Fruit fly (Drosophila melanogaster) whole organism, embryonic: ENCODE measurements around the gene Atac2.

Source experiments
- ATbp ChIP-seq: fragments of 200-800 bp; sonication (Bioruptor generic); optimal IDR thresholded peaks from 2 replicates; lab custom pipeline; 2017; ENCODE audit warnings: missing biosample characterization, mild to moderate bottlenecking, missing genetic modification characterization, missing genetic modification reagents
- Ada2b ChIP-seq: fragments of 200-800 bp; sonication (Bioruptor generic); IDR thresholded peaks from 2 replicates; pipeline ENCODE4 v1.3.6; 2022; ENCODE audit warnings: missing biosample characterization, missing genetic modification characterization
- Asciz ChIP-seq: fragments of 200-800 bp; sonication (Bioruptor generic); optimal IDR thresholded peaks from 2 replicates; lab custom pipeline; 2017; ENCODE audit warnings: missing biosample characterization, mild to moderate bottlenecking, missing genetic modification characterization, missing genetic modification reagents
- Blimp-1 ChIP-seq: fragments of 200-800 bp; sonication (Bioruptor generic); optimal IDR thresholded peaks from 3 replicates; lab custom pipeline; 2018; ENCODE audit warnings: missing biosample characterization, missing genetic modification characterization, mild to moderate bottlenecking, moderate library complexity, missing genetic modification reagents
- CG11696 ChIP-seq: fragments of 200-800 bp; sonication (Bioruptor generic); IDR thresholded peaks from 2 replicates; pipeline ENCODE4 v1.3.6; 2022; ENCODE audit warnings: missing biosample characterization, missing genetic modification characterization
- CG13296 ChIP-seq: fragments of 200-800 bp; sonication (Bioruptor generic); optimal IDR thresholded peaks from 3 replicates; lab custom pipeline; 2018; ENCODE audit warnings: missing biosample characterization, mild to moderate bottlenecking, missing genetic modification characterization
- CG13424 ChIP-seq: fragments of 200-800 bp; sonication (Bioruptor generic); optimal IDR thresholded peaks from 2 replicates; lab custom pipeline; 2019; ENCODE audit warnings: missing biosample characterization, mild to moderate bottlenecking, missing genetic modification characterization, moderate library complexity
- CG17361 ChIP-seq: fragments of 200-800 bp; sonication (Bioruptor generic); IDR thresholded peaks from 3 replicates; pipeline ENCODE4 v1.3.6; 2022; ENCODE audit warnings: missing biosample characterization, missing genetic modification characterization
- CG18262 ChIP-seq: fragments of 200-800 bp; optimal IDR thresholded peaks from 3 replicates; lab custom pipeline; 2019; ENCODE audit warnings: missing biosample characterization, mild to moderate bottlenecking, missing genetic modification characterization, moderate library complexity
- CG2120 ChIP-seq: fragments of 200-800 bp; sonication (Bioruptor generic); optimal IDR thresholded peaks from 3 replicates; lab custom pipeline; 2016; ENCODE audit warnings: missing biosample characterization, missing genetic modification characterization
- CG2129 ChIP-seq: fragments of 200-800 bp; sonication (Bioruptor generic); IDR thresholded peaks from 2 replicates; pipeline ENCODE4 v1.3.6; 2022; ENCODE audit warnings: missing biosample characterization, missing genetic modification characterization; ENCODE audit not compliant: partially characterized antibody
- CG2712 ChIP-seq: fragments of 200-800 bp; optimal IDR thresholded peaks from 3 replicates; lab custom pipeline; 2019; ENCODE audit warnings: missing biosample characterization, mild to moderate bottlenecking, missing genetic modification characterization, moderate library complexity
- CG30403 ChIP-seq: fragments of 200-800 bp; sonication (Bioruptor generic); optimal IDR thresholded peaks from 3 replicates; lab custom pipeline; 2016; ENCODE audit warnings: missing biosample characterization, missing genetic modification characterization
- CG31224 ChIP-seq: fragments of 200-800 bp; sonication (Bioruptor generic); IDR thresholded peaks from 2 replicates; pipeline ENCODE4 v1.3.6; 2022; ENCODE audit warnings: missing biosample characterization, missing genetic modification characterization
- CG32772 ChIP-seq: fragments of 200-800 bp; sonication (Bioruptor generic); IDR thresholded peaks from 2 replicates; pipeline ENCODE4 v1.3.6; 2022; ENCODE audit warnings: missing biosample characterization, missing genetic modification characterization
- CG3281 ChIP-seq: fragments of 200-800 bp; sonication (Bioruptor generic); optimal IDR thresholded peaks from 3 replicates; lab custom pipeline; 2017; ENCODE audit warnings: missing biosample characterization, mild to moderate bottlenecking, missing genetic modification characterization
- CG34376 ChIP-seq: fragments of 200-800 bp; sonication (Bioruptor generic); optimal IDR thresholded peaks from 2 replicates; lab custom pipeline; 2018; ENCODE audit warnings: missing biosample characterization, mild to moderate bottlenecking, missing genetic modification characterization
- CG6813 ChIP-seq: fragments of 200-800 bp; sonication (Bioruptor generic); optimal IDR thresholded peaks from 2 replicates; lab custom pipeline; 2017; ENCODE audit warnings: missing biosample characterization, missing genetic modification characterization, mild to moderate bottlenecking, moderate library complexity, missing genetic modification reagents
- CG7556 ChIP-seq: fragments of 200-800 bp; sonication (Bioruptor generic); optimal IDR thresholded peaks from 2 replicates; lab custom pipeline; 2017; ENCODE audit warnings: missing biosample characterization, mild to moderate bottlenecking, missing genetic modification characterization
- CG8924 ChIP-seq: fragments of 200-800 bp; optimal IDR thresholded peaks from 3 replicates; lab custom pipeline; 2019; ENCODE audit warnings: missing biosample characterization, mild to moderate bottlenecking, missing genetic modification characterization, moderate library complexity
- Dp ChIP-seq: fragments of 200-800 bp; sonication (Bioruptor generic); optimal IDR thresholded peaks from 2 replicates; lab custom pipeline; 2018; ENCODE audit warnings: missing biosample characterization, mild to moderate bottlenecking, missing genetic modification characterization, moderate library complexity
- Dref ChIP-seq: fragments of 200-800 bp; sonication (Bioruptor generic); IDR thresholded peaks from 2 replicates; pipeline ENCODE4 v1.3.6; 2022; ENCODE audit warnings: missing biosample characterization, missing genetic modification characterization
- Ets65A ChIP-seq: fragments of 200-800 bp; sonication (Bioruptor generic); peaks from one replicate; lab custom pipeline; 2016; ENCODE audit warnings: missing biosample characterization, missing genetic modification characterization
- Fer2 ChIP-seq: fragments of 200-800 bp; sonication (Bioruptor generic); optimal IDR thresholded peaks from 2 replicates; lab custom pipeline; 2018; ENCODE audit warnings: missing biosample characterization, mild to moderate bottlenecking, missing genetic modification characterization, moderate library complexity
- Gug ChIP-seq: fragments of 200-800 bp; sonication (Bioruptor generic); IDR thresholded peaks from 4 replicates; pipeline ENCODE4 v1.3.6; 2022; ENCODE audit warnings: missing biosample characterization, missing genetic modification characterization
- H15 ChIP-seq: fragments of 200-800 bp; sonication (Bioruptor generic); IDR thresholded peaks from 3 replicates; pipeline ENCODE4 v1.3.6; 2022; ENCODE audit warnings: missing biosample characterization, missing genetic modification characterization
- Hr3 ChIP-seq: fragments of 200-800 bp; sonication (Bioruptor generic); optimal IDR thresholded peaks from 3 replicates; lab custom pipeline; 2016; ENCODE audit warnings: missing biosample characterization, missing genetic modification characterization
- Kr ChIP-seq: fragments of 200-800 bp; sonication (Bioruptor generic); optimal IDR thresholded peaks from 2 replicates; lab custom pipeline; 2017; ENCODE audit warnings: missing biosample characterization, mild to moderate bottlenecking, missing genetic modification characterization
- Med ChIP-seq: fragments of 200-800 bp; sonication (Bioruptor generic); peaks from one replicate; lab custom pipeline; 2016; ENCODE audit warnings: missing biosample characterization, missing genetic modification characterization, mild to moderate bottlenecking, inconsistent platforms, moderate library complexity
- Rx ChIP-seq: fragments of 200-800 bp; sonication (Bioruptor generic); IDR thresholded peaks from 2 replicates; pipeline ENCODE4 v1.3.6; 2022; ENCODE audit warnings: missing biosample characterization, missing genetic modification characterization
- Sox100B ChIP-seq: fragments of 200-800 bp; sonication (Bioruptor generic); optimal IDR thresholded peaks from 3 replicates; lab custom pipeline; 2018; ENCODE audit warnings: missing biosample characterization, mild to moderate bottlenecking, missing genetic modification characterization
- Trl ChIP-seq, 3 experiments: fragments of >200 bp in 2 of 3; fragments of 200-800 bp in 1 of 3; sonication (Bioruptor generic) in 1 of 3; optimal IDR thresholded peaks; 2 replicates in 1 of 3; 3 replicates in 2 of 3; lab custom pipeline; 2016 to 2017; ENCODE audit warnings: missing biosample characterization in 1 of 3, missing genetic modification characterization in 1 of 3
- al ChIP-seq: fragments of 200-800 bp; sonication (Bioruptor generic); IDR thresholded peaks from 2 replicates; pipeline ENCODE4 v1.3.6; 2022; ENCODE audit warnings: missing biosample characterization, missing genetic modification characterization
- ap ChIP-seq: fragments of 200-800 bp; sonication (Bioruptor generic); IDR thresholded peaks from 2 replicates; pipeline ENCODE4 v1.3.6; 2022; ENCODE audit warnings: missing biosample characterization, missing genetic modification characterization
- cato ChIP-seq: fragments of 200-800 bp; sonication (Bioruptor generic); optimal IDR thresholded peaks from 2 replicates; lab custom pipeline; 2016; ENCODE audit warnings: missing biosample characterization, missing genetic modification characterization, borderline replicate concordance
- caup ChIP-seq: fragments of 200-800 bp; sonication (Bioruptor generic); optimal IDR thresholded peaks from 3 replicates; lab custom pipeline; 2017; ENCODE audit warnings: missing biosample characterization, mild to moderate bottlenecking, missing genetic modification characterization, moderate library complexity; ENCODE audit not compliant: severe bottlenecking
- crp ChIP-seq, 2 experiments: fragments of 200-800 bp; sonication (Bioruptor generic); optimal IDR thresholded peaks; 2 replicates in 1 of 2; 3 replicates in 1 of 2; lab custom pipeline; 2017; ENCODE audit warnings: missing biosample characterization in 2 of 2, missing genetic modification characterization in 2 of 2, mild to moderate bottlenecking in 1 of 2, moderate library complexity in 1 of 2
- ewg ChIP-seq: fragments of 200-800 bp; sonication (Bioruptor generic); optimal IDR thresholded peaks from 3 replicates; lab custom pipeline; 2017; ENCODE audit warnings: mild to moderate bottlenecking, missing biosample characterization, missing genetic modification reagents, missing genetic modification characterization
- fd96Cb ChIP-seq: fragments of 200-800 bp; sonication (Bioruptor generic); optimal IDR thresholded peaks from 2 replicates; lab custom pipeline; 2018; ENCODE audit warnings: missing biosample characterization, mild to moderate bottlenecking, missing genetic modification characterization, moderate library complexity
- gem ChIP-seq: fragments of 200-800 bp; sonication (Bioruptor generic); optimal IDR thresholded peaks from 2 replicates; lab custom pipeline; 2019; ENCODE audit warnings: missing biosample characterization, mild to moderate bottlenecking, missing genetic modification characterization, moderate library complexity
- grau ChIP-seq: fragments of 200-800 bp; optimal IDR thresholded peaks from 3 replicates; lab custom pipeline; 2019; ENCODE audit warnings: missing biosample characterization, mild to moderate bottlenecking, missing genetic modification characterization, moderate library complexity
- odd ChIP-seq: fragments of 200-800 bp; sonication (Bioruptor generic); optimal IDR thresholded peaks from 2 replicates; lab custom pipeline; 2017; ENCODE audit warnings: missing biosample characterization, mild to moderate bottlenecking, missing genetic modification characterization
- phol ChIP-seq: fragments of 200-800 bp; sonication (Bioruptor generic); optimal IDR thresholded peaks from 3 replicates; lab custom pipeline; 2018; ENCODE audit warnings: missing biosample characterization, mild to moderate bottlenecking, missing genetic modification characterization, moderate library complexity
- psq ChIP-seq: fragments of 200-800 bp; sonication (Bioruptor generic); optimal IDR thresholded peaks from 2 replicates; lab custom pipeline; 2017; ENCODE audit warnings: missing biosample characterization, missing genetic modification characterization
- pum ChIP-seq: fragments of 200-800 bp; sonication (Bioruptor generic); optimal IDR thresholded peaks from 2 replicates; lab custom pipeline; 2016; ENCODE audit warnings: missing biosample characterization, missing genetic modification characterization
- row ChIP-seq: fragments of 200-800 bp; sonication (Bioruptor generic); IDR thresholded peaks from 3 replicates; pipeline ENCODE4 v1.3.6; 2022; ENCODE audit warnings: missing biosample characterization, missing genetic modification characterization
- sens ChIP-seq: fragments of 200-800 bp; sonication (Bioruptor generic); peaks from one replicate; lab custom pipeline; 2016; ENCODE audit warnings: missing biosample characterization, missing genetic modification characterization
- slbo ChIP-seq: fragments of 200-800 bp; sonication (Bioruptor generic); IDR thresholded peaks from 2 replicates; pipeline ENCODE4 v1.3.6; 2022; ENCODE audit warnings: missing biosample characterization, missing genetic modification characterization
- tap ChIP-seq: fragments of 200-800 bp; optimal IDR thresholded peaks from 3 replicates; lab custom pipeline; 2019; ENCODE audit warnings: missing biosample characterization, mild to moderate bottlenecking, missing genetic modification characterization, moderate library complexity
- toy ChIP-seq: fragments of 200-800 bp; sonication (Bioruptor generic); IDR thresholded peaks from 2 replicates; pipeline ENCODE4 v1.3.6; 2022; ENCODE audit warnings: missing biosample characterization, missing genetic modification characterization

Gene Atac2

dm6 chr2L:18658108-18658507, 46.1 kb upstream of the Atac2 start (continued):
- no peak for TF ChIP-seq Kr (GFP tag; lab: Kevin White, UChicago)
- TF ChIP-seq ATbp (GFP tag; lab: Kevin White, UChicago) = no peak
- peak; percentile 36 for TF ChIP-seq Blimp-1
- TF ChIP-seq CG18262 (tag; lab: Kevin White, UChicago) = peak; percentile 26
- TF ChIP-seq pum (GFP tag; lab: Kevin White, UChicago) = no peak
- peak; percentile 13 for TF ChIP-seq CG13424
- no peak for TF ChIP-seq Rx
- TF ChIP-seq CG7556 = peak; percentile 52
- peak; percentile 41; the same call in 1 of the 2 replicates for TF ChIP-seq slbo (GFP tag; lab: Robert Waterston, UW)
- no peak for TF ChIP-seq toy (GFP tag; lab: Robert Waterston, UW)
- no peak for TF ChIP-seq Hr3 (GFP tag; lab: Kevin White, UChicago)
- peak; percentile 31 for TF ChIP-seq CG13296 (GFP tag; lab: Kevin White, UChicago)
- peak; percentile 28 for TF ChIP-seq Med (GFP tag; lab: Kevin White, UChicago)
- peak; percentile 1 for TF ChIP-seq phol (tag; lab: Kevin White, UChicago)
- no peak for TF ChIP-seq Dref (GFP tag; lab: Robert Waterston, UW)
- TF ChIP-seq gem = peak; percentile 35
- TF ChIP-seq Ets65A (GFP tag; lab: Kevin White, UChicago) = no peak
- no peak for TF ChIP-seq tap
- no peak for TF ChIP-seq crp (GFP tag; optimal IDR thresholded peaks at IDR 0.05; lab: Kevin White, UChicago)
- TF ChIP-seq caup (GFP tag; lab: Kevin White, UChicago) = peak; percentile 18
- TF ChIP-seq CG3281 = peak; percentile 55
- no peak for TF ChIP-seq CG34376 (GFP tag; lab: Kevin White, UChicago)
- TF ChIP-seq ap (GFP tag; lab: Robert Waterston, UW) = no peak
- TF ChIP-seq CG11696 (GFP tag; lab: Robert Waterston, UW) = 0 out of 2 replicates have a peak, but pooled peaks have one; percentile 18
- TF ChIP-seq CG6813 (GFP tag; lab: Kevin White, UChicago) = peak; percentile 28
- peak; percentile 28 for TF ChIP-seq CG2120
- no peak for TF ChIP-seq Trl (optimal IDR thresholded peaks at IDR 0.05; lab: Kevin White, UChicago)
- no peak for TF ChIP-seq Trl (GFP tag; optimal IDR thresholded peaks at IDR 0.05; lab: Kevin White, UChicago)
- peak; percentile 25 for TF ChIP-seq CG2712 (tag; lab: Kevin White, UChicago)
- TF ChIP-seq odd (GFP tag; lab: Kevin White, UChicago) = no peak
- TF ChIP-seq grau (tag; lab: Kevin White, UChicago) = peak; percentile 35
- no peak for TF ChIP-seq Dp (GFP tag; lab: Kevin White, UChicago)
- TF ChIP-seq fd96Cb = peak; percentile 21
- TF ChIP-seq CG32772 (GFP tag; lab: Robert Waterston, UW) = 0 out of 2 replicates have a peak, but pooled peaks have one; percentile 7
- TF ChIP-seq ewg (GFP tag; lab: Kevin White, UChicago) = no peak
- no peak for TF ChIP-seq cato (GFP tag; lab: Kevin White, UChicago)
- TF ChIP-seq sens (GFP tag; lab: Kevin White, UChicago) = peak; percentile 54
- TF ChIP-seq CG30403 (GFP tag; lab: Kevin White, UChicago) = peak; percentile 34
- TF ChIP-seq Sox100B (GFP tag; lab: Kevin White, UChicago) = peak; percentile 36
- no peak for TF ChIP-seq Asciz (GFP tag; lab: Kevin White, UChicago)
- no peak for TF ChIP-seq psq (GFP tag; lab: Kevin White, UChicago)
- peak; percentile 1 for TF ChIP-seq CG8924
- peak; percentile 57; the same call in 2 of the 3 replicates for TF ChIP-seq CG17361 (GFP tag; lab: Robert Waterston, UW)
- TF ChIP-seq al (GFP tag; lab: Robert Waterston, UW) = no peak
- TF ChIP-seq CG31224 (GFP tag; lab: Robert Waterston, UW) = no peak
- no peak for TF ChIP-seq Gug
- peak; percentile 7 for TF ChIP-seq Fer2 (tag; lab: Kevin White, UChicago)
- TF ChIP-seq CG2129 (GFP tag; lab: Robert Waterston, UW) = no peak
- TF ChIP-seq H15 (GFP tag; lab: Robert Waterston, UW) = no peak
- TF ChIP-seq Ada2b (GFP tag; lab: Robert Waterston, UW) = peak; percentile 51; the same call in 1 of the 2 replicates
- peak; percentile 35; the same call in 1 of the 3 replicates for TF ChIP-seq row (GFP tag; lab: Robert Waterston, UW)
